Worm (Caenorhabditis elegans) whole organism, L3 larva: ENCODE measurements around the gene C04B4.2.

Experiments
- ZK546.5 ChIP-seq: sonication (generic microtip); optimal IDR thresholded peaks from 2 replicates; lab custom pipeline; 2017; ENCODE audit warnings: missing biosample characterization, missing genetic modification characterization
- ama-1 ChIP-seq: fragments of 150-350 bp; optimal IDR thresholded peaks from 2 replicates; lab custom pipeline; 2018
- ceh-16 ChIP-seq: sonication (generic microtip); optimal IDR thresholded peaks from 2 replicates; lab custom pipeline; 2017; ENCODE audit warnings: missing biosample characterization, missing genetic modification characterization
- ceh-28 ChIP-seq: fragments of 150-350 bp; optimal IDR thresholded peaks from 2 replicates; lab custom pipeline; 2014; ENCODE audit warnings: missing biosample characterization, missing genetic modification reagents, missing genetic modification characterization
- ceh-82 ChIP-seq: fragments of 150-350 bp; optimal IDR thresholded peaks from 2 replicates; lab custom pipeline; 2014; ENCODE audit warnings: missing biosample characterization, missing genetic modification characterization
- ceh-9 ChIP-seq: sonication (generic microtip); optimal IDR thresholded peaks from 2 replicates; lab custom pipeline; 2018; ENCODE audit warnings: missing biosample characterization, missing genetic modification characterization
- daf-12 ChIP-seq: fragments of 150-350 bp; optimal IDR thresholded peaks from 2 replicates; lab custom pipeline; 2014; ENCODE audit warnings: missing biosample characterization, missing genetic modification reagents, missing genetic modification characterization
- egl-27 ChIP-seq: sonication (generic microtip); optimal IDR thresholded peaks from 4 replicates; lab custom pipeline; 2017; ENCODE audit warnings: missing biosample characterization, missing genetic modification reagents, missing genetic modification characterization
- elt-1 ChIP-seq: fragments of 150-350 bp; optimal IDR thresholded peaks from 2 replicates; lab custom pipeline; 2014; ENCODE audit warnings: missing biosample characterization, missing genetic modification characterization
- elt-2 ChIP-seq: sonication (generic microtip); optimal IDR thresholded peaks from 2 replicates; lab custom pipeline; 2016; ENCODE audit warnings: missing genetic modification reagents, mild to moderate bottlenecking, missing genetic modification characterization, missing compliant biosample characterization
- elt-3 ChIP-seq, 3 experiments: fragments of 150-350 bp in 1 of 3; sonication (generic microtip) in 2 of 3; optimal IDR thresholded peaks; 2 replicates in 2 of 3; 4 replicates in 1 of 3; lab custom pipeline; 2014 to 2017; ENCODE audit warnings: missing biosample characterization in 3 of 3, missing genetic modification characterization in 3 of 3
- eor-1 ChIP-seq, 2 experiments: fragments of 150-350 bp; optimal IDR thresholded peaks; 2 replicates each; lab custom pipeline; 2014 to 2018; ENCODE audit warnings: missing biosample characterization in 2 of 2, missing genetic modification characterization in 2 of 2
- fkh-10 ChIP-seq: sonication (generic microtip); optimal IDR thresholded peaks from 2 replicates; lab custom pipeline; 2017; ENCODE audit warnings: missing biosample characterization, missing genetic modification reagents, missing genetic modification characterization
- fkh-2 ChIP-seq: fragments of 150-350 bp; optimal IDR thresholded peaks from 2 replicates; lab custom pipeline; 2014; ENCODE audit warnings: missing biosample characterization, missing genetic modification reagents, missing genetic modification characterization
- fos-1 ChIP-seq: fragments of 150-350 bp; optimal IDR thresholded peaks from 2 replicates; lab custom pipeline; 2014; ENCODE audit warnings: missing biosample characterization, missing genetic modification characterization
- hmg-11 ChIP-seq: sonication (generic microtip); optimal IDR thresholded peaks from 2 replicates; lab custom pipeline; 2016; ENCODE audit warnings: missing genetic modification characterization, missing compliant biosample characterization
- jun-1 ChIP-seq: fragments of 150-350 bp; optimal IDR thresholded peaks from 2 replicates; lab custom pipeline; 2014; ENCODE audit warnings: missing biosample characterization, missing genetic modification reagents, missing genetic modification characterization
- lin-15B ChIP-seq: fragments of 150-350 bp; optimal IDR thresholded peaks from 2 replicates; lab custom pipeline; 2014; ENCODE audit warnings: missing biosample characterization, missing genetic modification characterization
- lin-39 ChIP-seq: fragments of 150-350 bp; optimal IDR thresholded peaks from 2 replicates; lab custom pipeline; 2018; ENCODE audit warnings: missing biosample characterization, missing genetic modification reagents, missing genetic modification characterization
- mdl-1 ChIP-seq: fragments of 150-350 bp; optimal IDR thresholded peaks from 2 replicates; lab custom pipeline; 2014; ENCODE audit warnings: missing biosample characterization, missing genetic modification characterization
- nhr-12 ChIP-seq: fragments of 150-350 bp; optimal IDR thresholded peaks from 2 replicates; lab custom pipeline; 2014; ENCODE audit warnings: missing biosample characterization, missing genetic modification characterization
- nhr-23 ChIP-seq: fragments of 150-350 bp; optimal IDR thresholded peaks from 2 replicates; lab custom pipeline; 2014; ENCODE audit warnings: missing biosample characterization, missing genetic modification reagents, missing genetic modification characterization
- nhr-237 ChIP-seq: fragments of 150-350 bp; optimal IDR thresholded peaks from 2 replicates; lab custom pipeline; 2014; ENCODE audit warnings: missing biosample characterization, missing genetic modification characterization
- nhr-25 ChIP-seq: sonication (generic microtip); optimal IDR thresholded peaks from 2 replicates; lab custom pipeline; 2017; ENCODE audit warnings: missing biosample characterization, missing genetic modification characterization
- nhr-43 ChIP-seq: sonication (generic microtip); optimal IDR thresholded peaks from 2 replicates; lab custom pipeline; 2016; ENCODE audit warnings: mild to moderate bottlenecking, missing genetic modification characterization, missing compliant biosample characterization; ENCODE audit not compliant: poor library complexity, severe bottlenecking
- nhr-67 ChIP-seq: fragments of 150-350 bp; optimal IDR thresholded peaks from 2 replicates; lab custom pipeline; 2014; ENCODE audit warnings: missing biosample characterization, missing genetic modification characterization
- nhr-76 ChIP-seq: fragments of 150-350 bp; sonication (generic microtip); optimal IDR thresholded peaks from 5 replicates; lab custom pipeline; 2014; ENCODE audit warnings: missing biosample characterization, missing genetic modification characterization
- nhr-77 ChIP-seq: fragments of 150-350 bp; optimal IDR thresholded peaks from 2 replicates; lab custom pipeline; 2014; ENCODE audit warnings: missing biosample characterization, missing genetic modification characterization
- pha-4 ChIP-seq: fragments of 150-350 bp; optimal IDR thresholded peaks from 2 replicates; lab custom pipeline; 2014; ENCODE audit warnings: missing biosample characterization, missing genetic modification reagents, missing genetic modification characterization
- pqm-1 ChIP-seq: fragments of 150-350 bp; optimal IDR thresholded peaks from 2 replicates; lab custom pipeline; 2017; ENCODE audit warnings: missing biosample characterization, missing genetic modification characterization, inconsistent platforms
- sea-2 ChIP-seq: fragments of 150-350 bp; sonication (generic microtip); optimal IDR thresholded peaks from 4 replicates; lab custom pipeline; 2014; ENCODE audit warnings: missing biosample characterization, missing genetic modification reagents, missing genetic modification characterization
- snpc-4 ChIP-seq: fragments of 150-350 bp; optimal IDR thresholded peaks from 2 replicates; lab custom pipeline; 2014; ENCODE audit warnings: missing biosample characterization, missing genetic modification characterization
- tbx-2 ChIP-seq: sonication (generic microtip); optimal IDR thresholded peaks from 2 replicates; lab custom pipeline; 2016; ENCODE audit warnings: mild to moderate bottlenecking, missing genetic modification characterization, missing compliant biosample characterization
- unc-39 ChIP-seq: sonication (generic microtip); optimal IDR thresholded peaks from 4 replicates; lab custom pipeline; 2017; ENCODE audit warnings: missing biosample characterization, missing genetic modification characterization
- zag-1 ChIP-seq: fragments of 150-350 bp; optimal IDR thresholded peaks from 2 replicates; lab custom pipeline; 2014; ENCODE audit warnings: missing biosample characterization, missing genetic modification characterization
- ztf-11 ChIP-seq: fragments of 150-350 bp; optimal IDR thresholded peaks from 2 replicates; lab custom pipeline; 2014; ENCODE audit warnings: missing biosample characterization, missing genetic modification characterization
- ztf-4 ChIP-seq: fragments of 150-350 bp; optimal IDR thresholded peaks from 2 replicates; lab custom pipeline; 2014; ENCODE audit warnings: missing biosample characterization, missing genetic modification characterization

C04B4.2 gene

DNA sequence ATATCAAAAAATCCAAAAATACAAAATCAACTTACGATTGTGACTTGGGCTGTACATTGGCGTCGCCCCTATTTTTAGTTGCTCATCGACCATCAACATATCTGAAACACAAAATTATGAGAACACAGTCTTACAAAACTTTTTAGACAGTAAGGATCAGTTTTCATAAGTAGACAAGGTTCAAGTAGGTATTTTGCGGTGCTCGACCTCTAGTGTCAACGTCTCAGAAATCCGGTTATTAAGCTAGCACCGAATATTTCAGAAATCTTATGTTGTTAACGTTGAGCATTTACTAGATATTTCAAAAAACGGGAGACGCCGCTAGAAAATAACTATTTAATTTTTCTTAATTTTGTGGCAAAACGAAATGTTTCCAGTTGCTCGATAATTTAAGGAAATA is 12.2 kb upstream of the C04B4.2 start, which contains the start of gene otpl-8:
TSS of gene otpl-8 (minus strand) at position 101 of the 400 bp plus-strand sequence.
- TF ChIP-seq nhr-237 (tag; lab: Kevin White, UChicago) (no peak), tbx-2 (tag; lab: Kevin White, UChicago) (no peak), ztf-11 (tag; lab: Kevin White, UChicago) (no peak), lin-15B (tag; lab: Kevin White, UChicago) (no peak), ceh-16 (tag; lab: Kevin White, UChicago) (no peak), ceh-28 (no peak), nhr-25 (tag; lab: Kevin White, UChicago) (no peak), ZK546.5 (tag; lab: Kevin White, UChicago) (no peak), ama-1 (lab: Kevin White, UChicago) (no peak), ceh-82 (no peak), pha-4 (tag; lab: Kevin White, UChicago) (no peak), nhr-12 (tag; lab: Kevin White, UChicago) (no peak), unc-39 (tag; lab: Kevin White, UChicago) (no peak), nhr-77 (tag; lab: Kevin White, UChicago) (no peak), snpc-4 (no peak), elt-2 (no peak), elt-3 (tag; optimal IDR thresholded peaks at IDR 0.05; lab: Kevin White, UChicago) (no peak), nhr-43 (no peak), ztf-4 (no peak), egl-27 (no peak)
- TF ChIP-seq, all 47 proteins: peak for 0

DNA sequence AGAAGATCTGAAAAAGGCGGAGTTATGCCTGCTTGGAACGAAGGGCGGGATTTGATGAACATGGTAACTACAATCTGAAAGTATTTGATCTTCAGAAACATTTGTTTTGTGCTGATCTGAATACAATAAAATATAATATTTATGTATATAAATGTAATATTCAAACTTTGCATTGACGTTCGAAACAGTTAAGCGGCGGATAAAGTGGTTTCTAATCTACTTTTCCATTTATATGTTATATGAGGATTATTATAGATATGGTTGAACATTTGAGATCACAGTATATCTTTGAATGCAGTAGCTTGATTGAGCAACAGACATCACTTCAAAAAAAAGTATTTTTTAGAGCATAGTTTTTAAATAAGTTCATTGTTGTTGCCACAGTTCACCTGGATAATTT is 9.2 kb upstream of the C04B4.2 start, which contains the start of gene H19J13.2:
TSS of gene H19J13.2 (minus strand) at position 101 of the 400 bp plus-strand sequence.
- no peak for TF ChIP-seq ceh-28
- no peak for TF ChIP-seq elt-3 (tag; optimal IDR thresholded peaks at IDR 0.05; lab: Kevin White, UChicago)
- TF ChIP-seq sea-2 (GFP tag; lab: Kevin White, UChicago) = no peak
- TF ChIP-seq jun-1 (tag; lab: Kevin White, UChicago) = no peak
- no peak for TF ChIP-seq nhr-67 (tag; lab: Kevin White, UChicago)
- TF ChIP-seq hmg-11 (tag; lab: Kevin White, UChicago) = no peak
- no peak for TF ChIP-seq ztf-4
- no peak for TF ChIP-seq elt-1
- TF ChIP-seq daf-12 (tag; lab: Kevin White, UChicago) = no peak
- no peak for TF ChIP-seq eor-1 (tag; optimal IDR thresholded peaks at IDR 0.05; lab: Kevin White, UChicago)
- no peak for TF ChIP-seq ztf-11 (tag; lab: Kevin White, UChicago)
- TF ChIP-seq fos-1 = no peak

DNA sequence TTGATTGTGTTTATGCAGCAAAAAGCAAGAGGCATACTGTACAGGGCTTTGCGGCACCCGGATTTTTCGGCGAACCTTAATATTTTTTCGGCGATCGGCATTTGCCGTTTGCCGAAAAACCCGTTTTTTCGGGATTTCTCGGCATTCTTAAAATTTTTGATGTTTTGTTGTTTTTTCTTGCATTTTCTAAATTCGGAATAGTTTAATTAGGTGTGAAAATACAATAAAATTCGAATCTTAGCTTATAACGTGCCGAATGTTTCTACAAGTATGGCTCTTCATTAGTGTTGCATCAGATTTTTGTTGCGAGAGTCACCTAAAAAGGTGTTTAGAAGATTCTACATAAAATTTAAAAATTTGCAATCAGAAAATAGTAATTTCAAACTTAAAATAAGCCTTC is 7.5 kb upstream of the C04B4.2 start, which contains the start of gene C04B4.6:
TSS of gene C04B4.6 (minus strand) at position 101 of the 400 bp plus-strand sequence.
- TF ChIP-seq fkh-2 (tag; lab: Kevin White, UChicago) = no peak
- no peak for TF ChIP-seq egl-27
- TF ChIP-seq unc-39 (tag; lab: Kevin White, UChicago) = no peak
- no peak for TF ChIP-seq lin-39 (tag; lab: Kevin White, UChicago)
- TF ChIP-seq pqm-1 (tag; lab: Kevin White, UChicago) = no peak
- TF ChIP-seq nhr-76 (tag; lab: Kevin White, UChicago) = no peak
- TF ChIP-seq fos-1 = no peak
- TF ChIP-seq mdl-1 (tag; lab: Kevin White, UChicago) = no peak
- no peak for TF ChIP-seq elt-2
- TF ChIP-seq zag-1 = no peak
- TF ChIP-seq eor-1 (tag; optimal IDR thresholded peaks at IDR 0.05; lab: Kevin White, UChicago) = no peak
- TF ChIP-seq ceh-9 (tag; lab: Kevin White, UChicago) = no peak
- TF ChIP-seq tbx-2 (tag; lab: Kevin White, UChicago) = no peak
- TF ChIP-seq fkh-10 = no peak
- TF ChIP-seq ceh-82 = no peak

DNA sequence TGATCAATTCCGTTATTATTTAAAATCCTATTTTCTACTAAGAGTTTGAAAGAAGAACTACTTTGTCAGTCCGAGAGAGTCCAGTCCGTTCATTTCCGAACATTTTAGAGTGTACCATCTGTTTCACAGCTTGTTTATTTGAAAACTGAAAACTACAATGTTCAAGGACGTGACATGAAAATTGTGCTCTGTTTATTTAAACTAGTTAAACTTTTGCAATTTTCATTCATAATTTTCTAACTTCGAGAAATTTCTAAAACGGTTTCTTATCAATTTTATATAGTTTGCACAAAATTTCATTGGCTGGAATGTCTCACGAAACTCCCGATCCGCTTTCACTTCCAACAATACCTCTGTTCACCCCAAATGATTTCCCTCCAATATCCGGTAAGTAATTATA is 2.6 kb upstream of the C04B4.2 start, which contains the start of gene C04B4.1:
TSS of gene C04B4.1 (plus strand) at position 301 of the 400 bp plus-strand sequence.
- no peak for TF ChIP-seq nhr-23 (tag; lab: Kevin White, UChicago)
- TF ChIP-seq ceh-82 = no peak
- no peak for TF ChIP-seq nhr-76 (tag; lab: Kevin White, UChicago)
- TF ChIP-seq fos-1 = no peak
- TF ChIP-seq mdl-1 (tag; lab: Kevin White, UChicago) = no peak
- no peak for TF ChIP-seq nhr-67 (tag; lab: Kevin White, UChicago)
- TF ChIP-seq nhr-77 (tag; lab: Kevin White, UChicago) = no peak
